Fruit fly (Drosophila melanogaster) whole organism, embryonic: ENCODE results near the gene CG6216.

ENCODE experiments used
- ATbp ChIP-seq: fragments of 200-800 bp; sonication (Bioruptor generic); optimal IDR thresholded peaks from 2 replicates; lab custom pipeline; 2017; ENCODE audit warnings: missing biosample characterization, mild to moderate bottlenecking, missing genetic modification characterization, missing genetic modification reagents
- Bgb ChIP-seq: fragments of 200-800 bp; sonication (Bioruptor generic); IDR thresholded peaks from 2 replicates; pipeline ENCODE4 v1.3.6; 2022; ENCODE audit warnings: missing biosample characterization, missing genetic modification characterization; ENCODE audit not compliant: partially characterized antibody
- CG11695 ChIP-seq: fragments of 200-800 bp; sonication (Bioruptor generic); IDR thresholded peaks from 3 replicates; pipeline ENCODE4 v1.3.6; 2022; ENCODE audit warnings: missing biosample characterization, missing genetic modification characterization
- CG12071 ChIP-seq: fragments of 200-800 bp; sonication (Bioruptor generic); optimal IDR thresholded peaks from 3 replicates; lab custom pipeline; 2018; ENCODE audit warnings: missing biosample characterization, mild to moderate bottlenecking, missing genetic modification characterization
- CG12155 ChIP-seq: fragments of 200-800 bp; sonication (Bioruptor generic); optimal IDR thresholded peaks from 3 replicates; lab custom pipeline; 2016; ENCODE audit warnings: missing biosample characterization, missing genetic modification characterization
- CG12744 ChIP-seq: fragments of 200-800 bp; sonication (Bioruptor generic); optimal IDR thresholded peaks from 2 replicates; lab custom pipeline; 2016; ENCODE audit warnings: missing biosample characterization, missing genetic modification characterization
- CG13894 ChIP-seq: fragments of 200-800 bp; sonication (Bioruptor generic); optimal IDR thresholded peaks from 3 replicates; lab custom pipeline; 2018; ENCODE audit warnings: missing biosample characterization, mild to moderate bottlenecking, missing genetic modification characterization, moderate library complexity
- CG14050 ChIP-seq: fragments of 200-800 bp; sonication (Bioruptor generic); IDR thresholded peaks from 3 replicates; pipeline ENCODE4 v1.3.6; 2022; ENCODE audit warnings: missing biosample characterization, missing genetic modification characterization
- CG15269 ChIP-seq: fragments of 200-800 bp; sonication (Bioruptor generic); optimal IDR thresholded peaks from 2 replicates; lab custom pipeline; 2018; ENCODE audit warnings: missing biosample characterization, mild to moderate bottlenecking, missing genetic modification characterization, moderate library complexity
- CG15514 ChIP-seq: fragments of 200-800 bp; sonication (Bioruptor generic); optimal IDR thresholded peaks from 3 replicates; lab custom pipeline; 2017; ENCODE audit warnings: missing biosample characterization, missing genetic modification characterization, mild to moderate bottlenecking, moderate library complexity, missing genetic modification reagents
- CG1602 ChIP-seq: fragments of 200-800 bp; sonication (Bioruptor generic); optimal IDR thresholded peaks from 3 replicates; lab custom pipeline; 2016; ENCODE audit warnings: missing biosample characterization, missing genetic modification characterization
- CG17361 ChIP-seq: fragments of 200-800 bp; sonication (Bioruptor generic); IDR thresholded peaks from 3 replicates; pipeline ENCODE4 v1.3.6; 2022; ENCODE audit warnings: missing biosample characterization, missing genetic modification characterization
- CG31441 ChIP-seq: fragments of 200-800 bp; sonication (Bioruptor generic); IDR thresholded peaks from 2 replicates; pipeline ENCODE4 v1.3.6; 2022; ENCODE audit warnings: missing biosample characterization, missing genetic modification characterization
- CG3407 ChIP-seq: fragments of 200-800 bp; sonication (Bioruptor generic); optimal IDR thresholded peaks from 2 replicates; lab custom pipeline; 2018; ENCODE audit warnings: missing biosample characterization, mild to moderate bottlenecking, missing genetic modification characterization
- CG4617 ChIP-seq: fragments of 200-800 bp; sonication (Bioruptor generic); optimal IDR thresholded peaks from 3 replicates; lab custom pipeline; 2016; ENCODE audit warnings: missing biosample characterization, missing genetic modification characterization, borderline replicate concordance
- CG5953 ChIP-seq: fragments of 200-800 bp; sonication (Bioruptor generic); IDR thresholded peaks from 2 replicates; pipeline ENCODE4 v1.3.6; 2022; ENCODE audit warnings: missing biosample characterization, missing genetic modification characterization
- CG6254 ChIP-seq: fragments of 200-800 bp; sonication (Bioruptor generic); optimal IDR thresholded peaks from 3 replicates; lab custom pipeline; 2017; ENCODE audit warnings: mild to moderate bottlenecking, missing biosample characterization, missing genetic modification reagents, missing genetic modification characterization
- CG6683 ChIP-seq: fragments of 200-800 bp; sonication (Bioruptor generic); optimal IDR thresholded peaks from 2 replicates; lab custom pipeline; 2017; ENCODE audit warnings: missing biosample characterization, mild to moderate bottlenecking, missing genetic modification characterization, missing genetic modification reagents
- CG7839 ChIP-seq: fragments of 200-800 bp; sonication (Bioruptor generic); optimal IDR thresholded peaks from 3 replicates; lab custom pipeline; 2018; ENCODE audit warnings: missing biosample characterization, mild to moderate bottlenecking, missing genetic modification characterization, moderate library complexity
- CG8089 ChIP-seq: fragments of 200-800 bp; sonication (Bioruptor generic); optimal IDR thresholded peaks from 3 replicates; lab custom pipeline; 2016; ENCODE audit warnings: missing biosample characterization, missing genetic modification characterization
- CG8281 ChIP-seq: fragments of 200-800 bp; sonication (Bioruptor generic); optimal IDR thresholded peaks from 2 replicates; lab custom pipeline; 2018; ENCODE audit warnings: missing biosample characterization, mild to moderate bottlenecking, missing genetic modification characterization, moderate library complexity
- Chrac-16 ChIP-seq: fragments of 200-800 bp; sonication (Bioruptor generic); optimal IDR thresholded peaks from 3 replicates; lab custom pipeline; 2016; ENCODE audit warnings: missing biosample characterization, missing genetic modification characterization
- Eip74EF ChIP-seq, 2 experiments: fragments of 200-800 bp in 1 of 2; fragments of >200 bp in 1 of 2; sonication (Bioruptor generic) in 1 of 2; optimal IDR thresholded peaks; 2 replicates each; lab custom pipeline; 2017 to 2019; ENCODE audit warnings: missing biosample characterization in 2 of 2, missing genetic modification characterization in 2 of 2, mild to moderate bottlenecking in 1 of 2, moderate library complexity in 1 of 2
- Elba2 ChIP-seq: fragments of 200-800 bp; sonication (Bioruptor generic); optimal IDR thresholded peaks from 3 replicates; lab custom pipeline; 2016; ENCODE audit warnings: missing biosample characterization, missing genetic modification characterization
- H2.0 ChIP-seq: fragments of 200-800 bp; sonication (Bioruptor generic); IDR thresholded peaks from 2 replicates; pipeline ENCODE4 v1.3.6; 2022; ENCODE audit warnings: missing biosample characterization, missing genetic modification characterization
- HLHmδ ChIP-seq: fragments of 200-800 bp; sonication (Bioruptor generic); optimal IDR thresholded peaks from 2 replicates; lab custom pipeline; 2018; ENCODE audit warnings: missing biosample characterization, mild to moderate bottlenecking, missing genetic modification characterization, moderate library complexity
- Hand ChIP-seq: fragments of 200-800 bp; sonication (Bioruptor generic); optimal IDR thresholded peaks from 2 replicates; lab custom pipeline; 2017; ENCODE audit warnings: mild to moderate bottlenecking, missing biosample characterization, missing genetic modification reagents, missing genetic modification characterization
- Meics ChIP-seq: fragments of 200-800 bp; sonication (Bioruptor generic); optimal IDR thresholded peaks from 2 replicates; lab custom pipeline; 2017; ENCODE audit warnings: missing biosample characterization, mild to moderate bottlenecking, missing genetic modification characterization
- Sox102F ChIP-seq: fragments of 200-800 bp; sonication (Bioruptor generic); optimal IDR thresholded peaks from 2 replicates; lab custom pipeline; 2018; ENCODE audit warnings: missing biosample characterization, mild to moderate bottlenecking, missing genetic modification characterization, moderate library complexity
- Taf1 ChIP-seq: fragments of 200-800 bp; sonication (Bioruptor generic); IDR thresholded peaks from 2 replicates; pipeline ENCODE4 v1.3.6; 2022; ENCODE audit warnings: missing biosample characterization, missing genetic modification characterization
- ac ChIP-seq: fragments of 200-800 bp; sonication (Bioruptor generic); optimal IDR thresholded peaks from 3 replicates; lab custom pipeline; 2017; ENCODE audit warnings: missing biosample characterization, mild to moderate bottlenecking, missing genetic modification characterization
- ap ChIP-seq: fragments of 200-800 bp; sonication (Bioruptor generic); IDR thresholded peaks from 2 replicates; pipeline ENCODE4 v1.3.6; 2022; ENCODE audit warnings: missing biosample characterization, missing genetic modification characterization
- az2 ChIP-seq: fragments of 200-800 bp; sonication (Bioruptor generic); optimal IDR thresholded peaks from 3 replicates; lab custom pipeline; 2016; ENCODE audit warnings: missing biosample characterization, missing genetic modification characterization
- bigmax ChIP-seq: fragments of 200-800 bp; sonication (Bioruptor generic); optimal IDR thresholded peaks from 2 replicates; lab custom pipeline; 2018; ENCODE audit warnings: missing biosample characterization, mild to moderate bottlenecking, missing genetic modification characterization
- ci ChIP-seq: fragments of 200-800 bp; sonication (Bioruptor generic); IDR thresholded peaks from 3 replicates; pipeline ENCODE4 v1.3.6; 2022; ENCODE audit warnings: missing biosample characterization, missing genetic modification characterization
- dmrt99B ChIP-seq: fragments of 200-800 bp; sonication (Bioruptor generic); optimal IDR thresholded peaks from 2 replicates; lab custom pipeline; 2018; ENCODE audit warnings: missing biosample characterization, mild to moderate bottlenecking, missing genetic modification characterization, moderate library complexity
- esg ChIP-seq: fragments of 200-800 bp; sonication (Bioruptor generic); conservative IDR thresholded peaks from 2 replicates; pipeline ENCODE4 v1.3.6; 2022; ENCODE audit warnings: missing biosample characterization, missing genetic modification characterization
- grn ChIP-seq: fragments of 200-800 bp; sonication (Bioruptor generic); optimal IDR thresholded peaks from 3 replicates; lab custom pipeline; 2017; ENCODE audit warnings: missing biosample characterization, missing genetic modification characterization
- hbn ChIP-seq: fragments of 200-800 bp; sonication (Bioruptor generic); IDR thresholded peaks from 2 replicates; pipeline ENCODE4 v1.3.6; 2022; ENCODE audit warnings: missing biosample characterization, missing genetic modification characterization; ENCODE audit not compliant: partially characterized antibody
- lmd ChIP-seq: fragments of 200-800 bp; sonication (Bioruptor generic); IDR thresholded peaks from 2 replicates; pipeline ENCODE4 v1.3.6; 2022; ENCODE audit warnings: missing biosample characterization, missing genetic modification characterization
- luna ChIP-seq: fragments of 200-800 bp; sonication (Bioruptor generic); optimal IDR thresholded peaks from 2 replicates; lab custom pipeline; 2016; ENCODE audit warnings: missing biosample characterization, missing genetic modification characterization
- sisA ChIP-seq: fragments of 200-800 bp; sonication (Bioruptor generic); IDR thresholded peaks from 2 replicates; pipeline ENCODE4 v1.3.6; 2022; ENCODE audit warnings: missing biosample characterization, missing genetic modification characterization
- stc ChIP-seq: fragments of 200-800 bp; sonication (Bioruptor generic); IDR thresholded peaks from 2 replicates; pipeline ENCODE4 v1.3.6; 2022; ENCODE audit warnings: missing biosample characterization, missing genetic modification characterization
- tna ChIP-seq: fragments of 200-800 bp; sonication (Bioruptor generic); IDR thresholded peaks from 2 replicates; pipeline ENCODE4 v1.3.6; 2022; ENCODE audit warnings: missing biosample characterization, missing genetic modification characterization; ENCODE audit not compliant: partially characterized antibody
- toy ChIP-seq: fragments of 200-800 bp; sonication (Bioruptor generic); IDR thresholded peaks from 2 replicates; pipeline ENCODE4 v1.3.6; 2022; ENCODE audit warnings: missing biosample characterization, missing genetic modification characterization
- trh ChIP-seq: fragments of 200-800 bp; sonication (Bioruptor generic); optimal IDR thresholded peaks from 2 replicates; lab custom pipeline; 2016; ENCODE audit warnings: missing biosample characterization, missing genetic modification characterization
- ttk ChIP-seq: fragments of 200-800 bp; sonication (Bioruptor generic); IDR thresholded peaks from 2 replicates; pipeline ENCODE4 v2.1.2; 2022; ENCODE audit warnings: missing biosample characterization, missing genetic modification characterization
- usp ChIP-seq: fragments of >200 bp; optimal IDR thresholded peaks from 2 replicates; lab custom pipeline; 2017; ENCODE audit warnings: missing biosample characterization, missing genetic modification characterization
- wor ChIP-seq: fragments of 200-800 bp; sonication (Bioruptor generic); IDR thresholded peaks from 2 replicates; pipeline ENCODE4 v1.3.6; 2022; ENCODE audit warnings: missing biosample characterization, missing genetic modification characterization

Gene CG6216

dm6 chr3L:11169299-11170181 is 19.0 kb upstream of the CG6216 start, which contains the start of the genes wls and Adck5 (continued):
- 0 out of 2 replicates have a peak, but pooled peaks have one; percentile 16 for TF ChIP-seq H2.0 (GFP tag; lab: Robert Waterston, UW)
- TF ChIP-seq ac (GFP tag; lab: Kevin White, UChicago): peak; percentile 64
- no peak for TF ChIP-seq CG11695 (GFP tag; lab: Robert Waterston, UW)
- no peak for TF ChIP-seq Taf1
- TF ChIP-seq HLHmδ (GFP tag; lab: Kevin White, UChicago): peak; percentile 44
- no peak for TF ChIP-seq CG1602
- TF ChIP-seq dmrt99B: no peak
- TF ChIP-seq lmd (GFP tag; lab: Robert Waterston, UW): no peak
- TF ChIP-seq luna (GFP tag; lab: Kevin White, UChicago): no peak
- TF ChIP-seq trh: no peak
- no peak for TF ChIP-seq Sox102F (GFP tag; lab: Kevin White, UChicago)
- no peak for TF ChIP-seq CG4617
- peak; percentile 11 for TF ChIP-seq CG3407
- no peak for TF ChIP-seq Elba2 (GFP tag; lab: Kevin White, UChicago)
- no peak for TF ChIP-seq CG5953 (GFP tag; lab: Robert Waterston, UW)
- TF ChIP-seq tna (GFP tag; lab: Robert Waterston, UW): no peak
- TF ChIP-seq Eip74EF (GFP tag; optimal IDR thresholded peaks at IDR 0.05; lab: Kevin White, UChicago): no peak
- TF ChIP-seq Hand (GFP tag; lab: Kevin White, UChicago): no peak
- TF ChIP-seq bigmax (GFP tag; lab: Kevin White, UChicago): peak; percentile 41
- TF ChIP-seq grn: no peak
- TF ChIP-seq CG12071 (GFP tag; lab: Kevin White, UChicago): peak; percentile 81
- peak; percentile 24; the same call in 1 of the 2 replicates for TF ChIP-seq Bgb (GFP tag; lab: Robert Waterston, UW)
- no peak for TF ChIP-seq usp (GFP tag; lab: Kevin White, UChicago)
- TF ChIP-seq stc (GFP tag; lab: Robert Waterston, UW): peak; percentile 30; the same call in 1 of the 2 replicates
- TF ChIP-seq CG13894 (tag; lab: Kevin White, UChicago): no peak
- TF ChIP-seq CG15269: no peak
- TF ChIP-seq sisA (GFP tag; lab: Robert Waterston, UW): no peak
- no peak for TF ChIP-seq toy (GFP tag; lab: Robert Waterston, UW)
- TF ChIP-seq Meics (GFP tag; lab: Kevin White, UChicago): peak; percentile 76
- TF ChIP-seq CG14050 (GFP tag; lab: Robert Waterston, UW): no peak
- no peak for TF ChIP-seq wor (GFP tag; lab: Robert Waterston, UW)
- TF ChIP-seq esg: no peak
- TF ChIP-seq CG8089 (GFP tag; lab: Kevin White, UChicago): peak; percentile 67
- TF ChIP-seq CG8281: peak; percentile 15
- no peak for TF ChIP-seq ttk
- TF ChIP-seq CG6254 (GFP tag; lab: Kevin White, UChicago): no peak
- TF ChIP-seq ap (GFP tag; lab: Robert Waterston, UW): no peak
- peak; percentile 87 for TF ChIP-seq ci (GFP tag; lab: Robert Waterston, UW)
- TF ChIP-seq ATbp (GFP tag; lab: Kevin White, UChicago): peak; percentile 46
- peak; percentile 44; the same call in 1 of the 2 replicates for TF ChIP-seq CG31441
- no peak for TF ChIP-seq CG12155 (GFP tag; lab: Kevin White, UChicago)
- TF ChIP-seq hbn (GFP tag; lab: Robert Waterston, UW): 0 out of 2 replicates have a peak, but pooled peaks have one; percentile 27
- no peak for TF ChIP-seq az2
- no peak for TF ChIP-seq CG7839 (tag; lab: Kevin White, UChicago)
- peak; percentile 78 for TF ChIP-seq CG15514 (GFP tag; lab: Kevin White, UChicago)
- TF ChIP-seq CG6683 (GFP tag; lab: Kevin White, UChicago): peak; percentile 39
- TF ChIP-seq Chrac-16 (GFP tag; lab: Kevin White, UChicago): no peak
- peak; percentile 62; the same call in 2 of the 3 replicates for TF ChIP-seq CG17361
- TF ChIP-seq CG12744 (GFP tag; lab: Kevin White, UChicago): peak; percentile 59
